Worm (Caenorhabditis elegans) whole organism, L4 larva: ENCODE results near the gene csb-1.

Experiments used
- aha-1 ChIP-seq: fragments of 150-350 bp; peaks from one replicate; lab custom pipeline; 2014; ENCODE audit warnings: missing biosample characterization, missing genetic modification characterization
- fos-1 ChIP-seq: fragments of 150-350 bp; optimal IDR thresholded peaks from 2 replicates; lab custom pipeline; 2014; ENCODE audit warnings: missing biosample characterization, missing genetic modification characterization
- nhr-76 ChIP-seq: fragments of 150-350 bp; optimal IDR thresholded peaks from 2 replicates; lab custom pipeline; 2014; ENCODE audit warnings: missing biosample characterization, missing genetic modification characterization
- pha-4 ChIP-seq, 2 experiments: fragments of 150-350 bp in 1 of 2; fragments of 200-800 bp in 1 of 2; sonication (Bioruptor generic) in 1 of 2; IDR thresholded peaks in 1 of 2; optimal IDR thresholded peaks in 1 of 2; 2 replicates each; pipeline versions ENCODE4 v1.3.6 to Lab custom; 2014 to 2022; ENCODE audit warnings: missing genetic modification characterization in 2 of 2, missing genetic modification reagents in 2 of 2, missing biosample characterization in 1 of 2, missing compliant biosample characterization in 1 of 2
- pqm-1 ChIP-seq: sonication (generic microtip); optimal IDR thresholded peaks from 2 replicates; lab custom pipeline; 2017; ENCODE audit warnings: missing biosample characterization, missing genetic modification characterization
- ztf-11 ChIP-seq: fragments of 150-350 bp; optimal IDR thresholded peaks from 2 replicates; lab custom pipeline; 2014; ENCODE audit warnings: missing biosample characterization, missing genetic modification characterization

DNA sequence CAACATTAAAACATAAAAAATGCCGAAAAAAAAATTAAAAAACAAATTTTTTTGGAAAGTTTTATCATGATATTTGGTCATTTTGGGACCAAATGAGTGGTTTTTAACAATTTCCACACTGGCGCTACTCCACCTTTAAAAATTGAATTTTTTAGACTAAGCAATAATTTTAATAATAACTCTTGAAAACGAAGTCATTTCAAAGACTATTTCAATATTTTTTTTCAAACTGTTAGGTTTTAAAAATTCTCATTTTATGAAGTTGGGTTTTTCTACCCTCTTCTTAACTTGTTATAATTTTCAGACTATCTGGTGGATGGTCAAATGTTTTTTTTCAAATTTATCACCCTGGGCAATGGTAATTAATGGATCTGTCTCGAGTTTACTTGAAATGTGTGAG lies 43.5 kb downstream of the csb-1 start, which contains the start of gene Y7A5A.8:
- TF ChIP-seq nhr-76 (tag; lab: Kevin White, UChicago) (no peak), fos-1 (tag; lab: Kevin White, UChicago) (no peak), aha-1 (tag; lab: Kevin White, UChicago) (no peak), ztf-11 (tag; lab: Kevin White, UChicago) (no peak), pha-4 (GFP tag; IDR thresholded peaks at IDR 0.05; lab: Robert Waterston, UW) (no peak), pha-4 (tag; optimal IDR thresholded peaks at IDR 0.05; lab: Kevin White, UChicago) (no peak), pqm-1 (no peak)
